Fruit fly (Drosophila melanogaster) whole organism, embryonic: Measurements from ENCODE around the gene CG31468.
A peak's percentile ranks its signal among the peaks of the same experiment; 100 is the strongest.

Experiments
- Abd-B ChIP-seq: fragments of 200-800 bp; sonication (Bioruptor generic); optimal IDR thresholded peaks from 2 replicates; lab custom pipeline; 2018; ENCODE audit warnings: missing biosample characterization, mild to moderate bottlenecking, missing genetic modification characterization, moderate library complexity
- Antp ChIP-seq: fragments of 200-800 bp; sonication (Bioruptor generic); optimal IDR thresholded peaks from 3 replicates; lab custom pipeline; 2016; ENCODE audit warnings: missing biosample characterization, missing genetic modification characterization
- Awh ChIP-seq: fragments of 200-800 bp; sonication (Bioruptor generic); IDR thresholded peaks from 2 replicates; pipeline ENCODE4, ENCODE4 v1.3.6; 2022; ENCODE audit warnings: missing biosample characterization, missing genetic modification characterization
- BtbVII ChIP-seq: fragments of 200-800 bp; sonication (Bioruptor generic); optimal IDR thresholded peaks from 3 replicates; lab custom pipeline; 2017; ENCODE audit warnings: missing biosample characterization, mild to moderate bottlenecking, missing genetic modification characterization
- CG10543 ChIP-seq: fragments of 200-800 bp; sonication (Bioruptor generic); optimal IDR thresholded peaks from 3 replicates; lab custom pipeline; 2017; ENCODE audit warnings: missing biosample characterization, mild to moderate bottlenecking, missing genetic modification characterization, moderate library complexity
- CG11456 ChIP-seq: fragments of 200-800 bp; sonication (Bioruptor generic); IDR thresholded peaks from 3 replicates; pipeline ENCODE4 v1.3.6; 2022; ENCODE audit warnings: missing biosample characterization, missing genetic modification characterization
- CG12071 ChIP-seq: fragments of 200-800 bp; sonication (Bioruptor generic); optimal IDR thresholded peaks from 3 replicates; lab custom pipeline; 2018; ENCODE audit warnings: missing biosample characterization, mild to moderate bottlenecking, missing genetic modification characterization
- CG12104 ChIP-seq: fragments of 200-800 bp; sonication (Bioruptor generic); optimal IDR thresholded peaks from 3 replicates; lab custom pipeline; 2016; ENCODE audit warnings: missing biosample characterization, missing genetic modification characterization
- CG13123 ChIP-seq: fragments of 200-800 bp; sonication (Bioruptor generic); optimal IDR thresholded peaks from 2 replicates; lab custom pipeline; 2016; ENCODE audit warnings: missing biosample characterization, missing genetic modification characterization
- CG13424 ChIP-seq: fragments of 200-800 bp; sonication (Bioruptor generic); optimal IDR thresholded peaks from 2 replicates; lab custom pipeline; 2019; ENCODE audit warnings: missing biosample characterization, mild to moderate bottlenecking, missing genetic modification characterization, moderate library complexity
- CG1529 ChIP-seq: fragments of 200-800 bp; sonication (Bioruptor generic); optimal IDR thresholded peaks from 3 replicates; lab custom pipeline; 2018; ENCODE audit warnings: missing biosample characterization, missing genetic modification characterization
- CG17568 ChIP-seq: fragments of 200-800 bp; sonication (Bioruptor generic); optimal IDR thresholded peaks from 2 replicates; lab custom pipeline; 2018; ENCODE audit warnings: missing biosample characterization, mild to moderate bottlenecking, missing genetic modification characterization, moderate library complexity
- CG18262 ChIP-seq: fragments of 200-800 bp; optimal IDR thresholded peaks from 3 replicates; lab custom pipeline; 2019; ENCODE audit warnings: missing biosample characterization, mild to moderate bottlenecking, missing genetic modification characterization, moderate library complexity
- CG3065 ChIP-seq: fragments of 200-800 bp; sonication (Bioruptor generic); optimal IDR thresholded peaks from 2 replicates; lab custom pipeline; 2016; ENCODE audit warnings: missing biosample characterization, missing genetic modification characterization
- CG3726 ChIP-seq: fragments of 200-800 bp; sonication (Bioruptor generic); IDR thresholded peaks from 3 replicates; pipeline ENCODE4, ENCODE4 v1.3.6; 2022; ENCODE audit warnings: missing biosample characterization, missing genetic modification characterization
- CG4707 ChIP-seq: fragments of 200-800 bp; sonication (Bioruptor generic); optimal IDR thresholded peaks from 2 replicates; lab custom pipeline; 2018; ENCODE audit warnings: missing biosample characterization, mild to moderate bottlenecking, missing genetic modification characterization, moderate library complexity
- CG9437 ChIP-seq: fragments of 200-800 bp; sonication (Bioruptor generic); optimal IDR thresholded peaks from 2 replicates; lab custom pipeline; 2018; ENCODE audit warnings: missing biosample characterization, mild to moderate bottlenecking, missing genetic modification characterization
- CG9876 ChIP-seq: fragments of 200-800 bp; sonication (Bioruptor generic); optimal IDR thresholded peaks from 2 replicates; lab custom pipeline; 2016; ENCODE audit warnings: missing biosample characterization, missing genetic modification characterization
- CoRest ChIP-seq: fragments of 200-800 bp; sonication (Bioruptor generic); optimal IDR thresholded peaks from 3 replicates; lab custom pipeline; 2018; ENCODE audit warnings: missing biosample characterization, mild to moderate bottlenecking, missing genetic modification characterization, moderate library complexity
- Deaf1 ChIP-seq: fragments of 200-800 bp; optimal IDR thresholded peaks from 3 replicates; lab custom pipeline; 2019; ENCODE audit warnings: missing biosample characterization, mild to moderate bottlenecking, missing genetic modification characterization, moderate library complexity
- Dfd ChIP-seq, 2 experiments: fragments of >200 bp; optimal IDR thresholded peaks; 2 replicates each; lab custom pipeline; 2017; ENCODE audit warnings: missing biosample characterization in 2 of 2, missing genetic modification characterization in 2 of 2
- Hr78 ChIP-seq, 2 experiments: fragments of 200-800 bp in 1 of 2; fragments of >200 bp in 1 of 2; sonication (Bioruptor generic) in 1 of 2; optimal IDR thresholded peaks; 2 replicates each; lab custom pipeline; 2017 to 2019; ENCODE audit warnings: missing biosample characterization in 2 of 2, missing genetic modification characterization in 2 of 2, mild to moderate bottlenecking in 1 of 2, moderate library complexity in 1 of 2
- Hsf ChIP-seq: fragments of 200-800 bp; sonication (Bioruptor generic); optimal IDR thresholded peaks from 3 replicates; lab custom pipeline; 2016; ENCODE audit warnings: missing biosample characterization, missing genetic modification characterization
- Mrtf ChIP-seq: fragments of 200-800 bp; sonication (Bioruptor generic); IDR thresholded peaks from 3 replicates; pipeline ENCODE4 v1.3.6; 2022; ENCODE audit warnings: missing biosample characterization, missing genetic modification characterization
- Side ChIP-seq: fragments of 200-800 bp; sonication (Bioruptor generic); optimal IDR thresholded peaks from 2 replicates; lab custom pipeline; 2016; ENCODE audit warnings: missing biosample characterization, missing genetic modification characterization
- bbx ChIP-seq: fragments of 200-800 bp; sonication (Bioruptor generic); IDR thresholded peaks from 2 replicates; pipeline ENCODE4 v1.3.6; 2022; ENCODE audit warnings: missing biosample characterization, missing genetic modification characterization; ENCODE audit not compliant: partially characterized antibody
- btn ChIP-seq: fragments of 200-800 bp; sonication (Bioruptor generic); optimal IDR thresholded peaks from 2 replicates; lab custom pipeline; 2016; ENCODE audit warnings: missing biosample characterization, missing genetic modification characterization
- ci ChIP-seq: fragments of 200-800 bp; sonication (Bioruptor generic); IDR thresholded peaks from 3 replicates; pipeline ENCODE4 v1.3.6; 2022; ENCODE audit warnings: missing biosample characterization, missing genetic modification characterization
- da ChIP-seq: fragments of 200-800 bp; sonication (Bioruptor generic); optimal IDR thresholded peaks from 2 replicates; lab custom pipeline; 2016; ENCODE audit warnings: missing biosample characterization, missing genetic modification characterization
- dimm ChIP-seq: fragments of 200-800 bp; sonication (Bioruptor generic); IDR thresholded peaks from 2 replicates; pipeline ENCODE4 v1.3.6; 2022; ENCODE audit warnings: missing biosample characterization, missing genetic modification characterization
- dm ChIP-seq: fragments of 200-800 bp; sonication (Bioruptor generic); optimal IDR thresholded peaks from 3 replicates; lab custom pipeline; 2016; ENCODE audit warnings: missing biosample characterization, missing genetic modification characterization
- dysf ChIP-seq: fragments of 200-800 bp; sonication (Bioruptor generic); IDR thresholded peaks from 3 replicates; pipeline ENCODE4 v1.3.6; 2022; ENCODE audit warnings: missing biosample characterization, missing genetic modification characterization
- eve ChIP-seq, 2 experiments: fragments of >200 bp; optimal IDR thresholded peaks; 2 replicates each; lab custom pipeline; 2017; ENCODE audit warnings: missing biosample characterization in 2 of 2, missing genetic modification characterization in 2 of 2
- grau ChIP-seq: fragments of 200-800 bp; optimal IDR thresholded peaks from 3 replicates; lab custom pipeline; 2019; ENCODE audit warnings: missing biosample characterization, mild to moderate bottlenecking, missing genetic modification characterization, moderate library complexity
- gsb ChIP-seq: fragments of 200-800 bp; sonication (Bioruptor generic); IDR thresholded peaks from 2 replicates; pipeline ENCODE4 v1.3.6; 2022; ENCODE audit warnings: missing biosample characterization, missing genetic modification characterization
- hb ChIP-seq: fragments of 200-800 bp; sonication (Bioruptor generic); IDR thresholded peaks from 3 replicates; pipeline ENCODE4 v1.3.6; 2022; ENCODE audit warnings: missing biosample characterization, missing genetic modification characterization; ENCODE audit not compliant: partially characterized antibody
- insv ChIP-seq, 2 experiments: fragments of 200-800 bp; sonication (Bioruptor generic); optimal IDR thresholded peaks; 3 replicates each; lab custom pipeline; 2016 to 2018; ENCODE audit warnings: missing biosample characterization in 2 of 2, missing genetic modification characterization in 2 of 2
- org-1 ChIP-seq: fragments of 200-800 bp; sonication (Bioruptor generic); optimal IDR thresholded peaks from 2 replicates; lab custom pipeline; 2017; ENCODE audit warnings: missing biosample characterization, missing genetic modification characterization
- ro ChIP-seq: fragments of 200-800 bp; sonication (Bioruptor generic); IDR thresholded peaks from 2 replicates; pipeline ENCODE4 v1.3.6; 2022; ENCODE audit warnings: missing biosample characterization, missing genetic modification characterization
- sim ChIP-seq: fragments of 200-800 bp; sonication (Bioruptor generic); IDR thresholded peaks from 2 replicates; pipeline ENCODE4 v1.3.6; 2022; ENCODE audit warnings: missing biosample characterization, missing genetic modification characterization
- slbo ChIP-seq: fragments of 200-800 bp; sonication (Bioruptor generic); IDR thresholded peaks from 2 replicates; pipeline ENCODE4 v1.3.6; 2022; ENCODE audit warnings: missing biosample characterization, missing genetic modification characterization
- slou ChIP-seq: fragments of 200-800 bp; sonication (Bioruptor generic); optimal IDR thresholded peaks from 3 replicates; lab custom pipeline; 2016; ENCODE audit warnings: missing biosample characterization, missing genetic modification characterization
- slp2 ChIP-seq: fragments of 200-800 bp; sonication (Bioruptor generic); optimal IDR thresholded peaks from 2 replicates; lab custom pipeline; 2016; ENCODE audit warnings: missing biosample characterization, missing genetic modification characterization
- tin ChIP-seq: fragments of 200-800 bp; sonication (Bioruptor generic); optimal IDR thresholded peaks from 3 replicates; lab custom pipeline; 2016; ENCODE audit warnings: missing biosample characterization, missing genetic modification characterization
- tio ChIP-seq: fragments of 200-800 bp; sonication (Bioruptor generic); optimal IDR thresholded peaks from 2 replicates; lab custom pipeline; 2017; ENCODE audit warnings: missing biosample characterization, missing genetic modification characterization, inconsistent platforms
- usp ChIP-seq: fragments of >200 bp; optimal IDR thresholded peaks from 2 replicates; lab custom pipeline; 2017; ENCODE audit warnings: missing biosample characterization, missing genetic modification characterization
- vvl ChIP-seq: fragments of 200-800 bp; sonication (Bioruptor generic); IDR thresholded peaks from 2 replicates; pipeline ENCODE4 v1.3.6; 2022; ENCODE audit warnings: missing biosample characterization, missing genetic modification characterization
- zf30C ChIP-seq: fragments of 200-800 bp; sonication (Bioruptor generic); optimal IDR thresholded peaks from 3 replicates; lab custom pipeline; 2018; ENCODE audit warnings: missing biosample characterization, mild to moderate bottlenecking, missing genetic modification characterization

Gene CG31468

DNA sequence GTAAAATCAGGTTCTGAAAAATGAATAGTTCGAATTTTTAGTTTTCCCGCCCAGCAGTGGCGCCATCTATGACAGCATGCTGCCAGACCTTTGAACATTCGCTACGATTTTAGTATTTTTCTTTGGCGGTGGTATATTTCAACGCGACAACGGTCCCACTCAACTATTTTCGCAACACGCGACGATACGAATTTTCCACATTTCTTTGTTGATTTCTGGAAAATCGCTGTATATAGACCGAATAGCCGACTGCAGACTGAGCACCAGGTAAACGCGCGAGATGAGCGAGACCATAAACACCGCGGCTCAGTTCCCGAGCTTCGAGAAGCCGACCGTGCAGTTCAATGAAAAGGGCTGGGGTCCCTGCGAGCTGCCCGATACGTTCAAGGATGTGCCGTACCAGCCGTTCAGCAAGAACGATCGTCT, 20.2 kb downstream of the CG31468 start, which contains the start of gene eIF3d1 (continued):
- TF ChIP-seq BtbVII = no peak
- TF ChIP-seq CG12104 (GFP tag; lab: Kevin White, UChicago) = no peak
- no peak for TF ChIP-seq CG17568 (GFP tag; lab: Kevin White, UChicago)

DNA sequence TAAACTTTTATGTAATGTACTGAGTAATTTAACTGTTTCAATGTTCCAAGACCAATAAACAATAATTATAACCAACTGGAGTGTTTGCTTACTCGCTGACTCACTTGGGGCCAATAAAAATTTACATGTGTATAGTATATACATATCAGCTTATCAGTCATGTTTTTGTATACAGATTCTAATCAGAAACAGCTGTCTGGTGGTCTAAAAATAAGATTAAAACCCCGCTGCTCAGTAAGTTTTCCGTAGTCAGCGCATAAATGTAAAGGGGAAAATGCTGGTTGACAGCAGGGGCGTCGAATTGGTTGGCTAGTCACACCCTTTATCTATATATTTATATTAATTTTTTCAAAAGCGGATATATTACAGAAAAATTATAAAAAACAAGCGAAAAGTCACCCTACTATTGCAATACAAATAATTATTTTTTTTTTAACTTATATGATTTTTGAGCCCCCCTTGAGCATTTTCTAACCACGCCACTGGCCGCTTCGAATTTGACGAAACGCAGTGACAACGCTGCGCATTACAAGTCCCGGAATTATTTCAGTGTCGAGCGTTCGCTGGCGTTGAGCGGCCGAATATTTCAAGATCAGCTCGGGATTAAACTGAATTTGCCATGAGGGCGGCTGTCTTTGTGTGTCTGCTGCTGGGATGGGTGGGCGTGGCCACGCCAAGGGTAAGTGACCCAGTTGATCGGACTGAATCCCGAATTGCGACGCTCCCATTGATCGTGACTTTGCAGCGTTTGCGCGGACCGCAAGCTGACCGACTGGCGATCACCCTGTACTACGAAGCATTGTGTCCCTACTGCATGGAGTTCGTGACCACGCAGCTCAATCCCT, 21.6 kb downstream of the CG31468 start, which contains the start of gene GILT2:
Gene GILT2, plus strand, starts transcription at position 547 of the 845 bp plus-strand sequence.
- TF ChIP-seq gsb (GFP tag; lab: Robert Waterston, UW) (peak; percentile 83), hb (GFP tag; lab: Robert Waterston, UW) (no peak), org-1 (GFP tag; lab: Kevin White, UChicago) (peak; percentile 79), Awh (GFP tag; lab: Robert Waterston, UW) (peak; percentile 91), grau (tag; lab: Kevin White, UChicago) (peak; percentile 92), CG3726 (GFP tag; lab: Robert Waterston, UW) (peak; percentile 76; the same call in 2 of the 3 replicates), ci (peak; percentile 94), slbo (GFP tag; lab: Robert Waterston, UW) (peak; percentile 94), tin (GFP tag; lab: Kevin White, UChicago) (peak; percentile 89), Side (GFP tag; lab: Kevin White, UChicago) (peak; percentile 14), Hsf (peak; percentile 80), CG9876 (GFP tag; lab: Kevin White, UChicago) (no peak), sim (GFP tag; lab: Robert Waterston, UW) (peak; percentile 91), btn (GFP tag; lab: Kevin White, UChicago) (no peak), Hr78 (GFP tag; optimal IDR thresholded peaks at IDR 0.05; lab: Kevin White, UChicago) (peak in 1 of 2 experiments; percentile 71), tio (GFP tag; lab: Kevin White, UChicago) (peak; percentile 77), Deaf1 (tag; lab: Kevin White, UChicago) (peak; percentile 71), slp2 (GFP tag; lab: Kevin White, UChicago) (no peak), insv (GFP tag; optimal IDR thresholded peaks at IDR 0.05; lab: Kevin White, UChicago) (peak in 1 of 2 experiments; percentile 76), CG3065 (GFP tag; lab: Kevin White, UChicago) (peak; percentile 76), CG1529 (GFP tag; lab: Kevin White, UChicago) (peak; percentile 87), CG12071 (GFP tag; lab: Kevin White, UChicago) (peak; percentile 63), ro (peak; percentile 70), slou (GFP tag; lab: Kevin White, UChicago) (peak; percentile 57), dimm (GFP tag; lab: Robert Waterston, UW) (peak; percentile 80), dm (GFP tag; lab: Kevin White, UChicago) (peak; percentile 28), CG9437 (GFP tag; lab: Kevin White, UChicago) (peak; percentile 80), vvl (GFP tag; lab: Robert Waterston, UW) (peak; percentile 97), CG4707 (GFP tag; lab: Kevin White, UChicago) (peak; percentile 57), CG13123 (peak; percentile 54), bbx (GFP tag; lab: Robert Waterston, UW) (no peak), zf30C (GFP tag; lab: Kevin White, UChicago) (no peak), da (GFP tag; lab: Kevin White, UChicago) (peak; percentile 16), Mrtf (GFP tag; lab: Robert Waterston, UW) (peak; percentile 87), Antp (peak; percentile 25), CG18262 (peak; percentile 91), CG11456 (peak; percentile 85), CG13424 (tag; lab: Kevin White, UChicago) (peak; percentile 95), usp (GFP tag; lab: Kevin White, UChicago) (no peak), CG10543 (GFP tag; lab: Kevin White, UChicago) (peak; percentile 89), CoRest (peak; percentile 93), dysf (peak; percentile 95), eve (GFP tag; optimal IDR thresholded peaks at IDR 0.05; lab: Kevin White, UChicago) (no peak), Dfd (GFP tag; optimal IDR thresholded peaks at IDR 0.05; lab: Kevin White, UChicago) (peak in 1 of 2 experiments; percentile 41), Abd-B (peak; percentile 87)
